Fruit fly (Drosophila melanogaster): ENCODE results near the gene CG13901.

The CG13901 gene

dm6 chr3L:799837-800513 lies 37.6 kb downstream of the CG13901 start (continued):
- TF ChIP-seq ATbp (GFP tag; optimal IDR thresholded peaks at IDR 0.05) (peak; percentile 37), tup (GFP tag; optimal IDR thresholded peaks at IDR 0.05) (no peak), Hr78 (GFP tag; optimal IDR thresholded peaks at IDR 0.05) (no peak), CG14965 (GFP tag; optimal IDR thresholded peaks at IDR 0.05; ENCODE audit: borderline replicate concordance) (no peak), Sin3A (optimal IDR thresholded peaks at IDR 0.05) (no peak), ken (GFP tag; IDR thresholded peaks at IDR 0.05) (no peak), Tbp (GFP tag; optimal IDR thresholded peaks at IDR 0.05) (no peak), GATAe (GFP tag; conservative IDR thresholded peaks at IDR 0.05) (no peak), danr (GFP tag; IDR thresholded peaks at IDR 0.05) (0 out of 2 replicates have a peak, but pooled peaks have one; percentile 29), CG8290 (GFP tag; optimal IDR thresholded peaks at IDR 0.05) (no peak), CG8290 (tag; optimal IDR thresholded peaks at IDR 0.05) (no peak), Ets65A (GFP tag) (peak; percentile 22), Poxn (GFP tag; IDR thresholded peaks at IDR 0.05) (no peak), Sry-β (GFP tag; optimal IDR thresholded peaks at IDR 0.05) (no peak), gro (GFP tag; optimal IDR thresholded peaks at IDR 0.05) (no peak), Rfx (GFP tag; IDR thresholded peaks at IDR 0.05) (no peak), trh (GFP tag; optimal IDR thresholded peaks at IDR 0.05) (no peak), CG10147 (GFP tag; optimal IDR thresholded peaks at IDR 0.05) (no peak), B-H1 (GFP tag; IDR thresholded peaks at IDR 0.05) (no peak), NfI (GFP tag; optimal IDR thresholded peaks at IDR 0.05) (no peak), CG18764 (GFP tag; optimal IDR thresholded peaks at IDR 0.05) (peak; percentile 13), Kr (GFP tag; optimal IDR thresholded peaks at IDR 0.05) (no peak), esg (GFP tag; conservative IDR thresholded peaks at IDR 0.05) (peak; percentile 31; the same call in 1 of the 2 replicates), sisA (GFP tag; IDR thresholded peaks at IDR 0.05) (peak; percentile 60), CG8388 (GFP tag; optimal IDR thresholded peaks at IDR 0.05) (peak; percentile 41), NC2β (GFP tag; optimal IDR thresholded peaks at IDR 0.05) (no peak), CrebB (tag; optimal IDR thresholded peaks at IDR 0.05) (no peak), Abd-B (GFP tag; optimal IDR thresholded peaks at IDR 0.05) (no peak), CG1792 (GFP tag; optimal IDR thresholded peaks at IDR 0.05) (no peak), zf30C (GFP tag; optimal IDR thresholded peaks at IDR 0.05) (no peak), hb (GFP tag; IDR thresholded peaks at IDR 0.05; ENCODE audit: partially characterized antibody) (no peak), toy (GFP tag; IDR thresholded peaks at IDR 0.05) (no peak), CG17186 (GFP tag; optimal IDR thresholded peaks at IDR 0.05) (no peak), disco-r (GFP tag; optimal IDR thresholded peaks at IDR 0.05) (no peak), pfk (GFP tag; optimal IDR thresholded peaks at IDR 0.05) (no peak), bsh (GFP tag; optimal IDR thresholded peaks at IDR 0.05) (peak; percentile 15 to 73), vnd (GFP tag; IDR thresholded peaks at IDR 0.05; ENCODE audit: partially characterized antibody) (no peak), sr (GFP tag; IDR thresholded peaks at IDR 0.05) (no peak), sens-2 (GFP tag; IDR thresholded peaks at IDR 0.05) (peak; percentile 44; the same call in 1 of the 2 replicates), gce (GFP tag; IDR thresholded peaks at IDR 0.05) (peak; percentile 43; the same call in 1 of the 3 replicates), CTCF (GFP tag; optimal IDR thresholded peaks at IDR 0.05) (no peak), Myb (GFP tag; optimal IDR thresholded peaks at IDR 0.05) (no peak), CG13775 (GFP tag; optimal IDR thresholded peaks at IDR 0.05) (no peak), ham (GFP tag; IDR thresholded peaks at IDR 0.05) (no peak), Vsx1 (GFP tag; optimal IDR thresholded peaks at IDR 0.05) (no peak), CG14014 (GFP tag; IDR thresholded peaks at IDR 0.05) (no peak), D19B (GFP tag; optimal IDR thresholded peaks at IDR 0.05) (no peak), ro (GFP tag; IDR thresholded peaks at IDR 0.05) (no peak), CG13424 (tag; optimal IDR thresholded peaks at IDR 0.05) (peak; percentile 5), grau (tag; optimal IDR thresholded peaks at IDR 0.05) (no peak), sc (optimal IDR thresholded peaks at IDR 0.05) (no peak), sc (GFP tag; optimal IDR thresholded peaks at IDR 0.05) (no peak)

Measured in whole organism, embryonic.